Worm (Caenorhabditis elegans): ENCODE results near the gene srh-172.
A peak's percentile ranks its signal among the peaks of the same experiment; 100 is the strongest.

Gene srh-172

DNA sequence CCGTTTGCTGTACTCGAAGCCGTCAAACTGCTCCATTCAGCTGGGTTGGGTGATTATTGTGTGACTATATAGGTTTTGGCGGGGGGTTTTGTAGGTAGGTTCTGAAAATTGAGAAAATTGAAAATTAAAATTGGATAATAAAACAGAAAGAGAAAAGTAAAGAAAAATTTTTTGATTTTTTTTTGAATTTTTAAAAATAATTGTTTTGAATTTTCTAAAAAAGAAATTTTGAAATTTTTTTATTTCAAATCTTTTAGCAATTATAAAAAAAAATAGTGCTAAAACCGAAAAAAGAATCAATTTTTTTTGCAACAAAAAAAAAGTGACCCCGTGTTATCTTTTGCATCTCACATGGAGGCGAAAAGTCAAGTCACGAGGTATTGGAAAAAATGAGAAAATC, 45.5 kb downstream of the srh-172 start, which contains the start of gene unc-51:
TSS of gene unc-51 (minus strand) at position 101 of the 400 bp plus-strand sequence.
- no peak for TF ChIP-seq lsy-2 (tag; optimal IDR thresholded peaks at IDR 0.05)
- TF ChIP-seq nhr-25 (tag; optimal IDR thresholded peaks at IDR 0.05) = peak; percentile 9
- no peak for TF ChIP-seq blmp-1 (tag; optimal IDR thresholded peaks at IDR 0.05; ENCODE audit: insufficient read depth)
- no peak for TF ChIP-seq ceh-16 (tag; optimal IDR thresholded peaks at IDR 0.05)
- peak; percentile 28 for TF ChIP-seq crh-2 (tag; optimal IDR thresholded peaks at IDR 0.05)
- no peak for TF ChIP-seq ztf-4 (tag; optimal IDR thresholded peaks at IDR 0.05)
- TF ChIP-seq nhr-12 (tag; optimal IDR thresholded peaks at IDR 0.05) = no peak
- TF ChIP-seq gmeb-1 (tag; optimal IDR thresholded peaks at IDR 0.05) = peak; percentile 41

DNA sequence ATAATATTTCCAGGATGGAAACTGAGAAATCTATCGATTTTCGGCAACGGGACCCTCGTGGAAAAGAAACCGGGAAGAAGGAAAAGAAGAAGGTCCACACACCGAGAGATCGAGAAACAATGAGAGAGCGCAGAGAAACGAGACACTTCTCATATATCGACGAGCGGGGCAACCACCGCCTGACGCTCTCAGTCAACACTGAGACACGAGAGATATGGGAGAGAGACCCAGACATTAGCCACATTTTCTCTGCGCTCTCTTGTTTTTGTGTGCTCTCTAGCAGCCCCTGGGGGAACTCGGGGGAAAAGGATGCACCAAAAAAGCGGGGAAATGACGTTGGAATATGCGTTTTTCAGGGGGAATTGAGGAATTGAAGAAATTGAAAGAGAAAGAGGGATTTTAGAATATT, 46.9 kb downstream of the srh-172 start:
- TF ChIP-seq nhr-6 (tag; optimal IDR thresholded peaks at IDR 0.05) (peak; percentile 66), lin-13 (GFP tag; optimal IDR thresholded peaks at IDR 0.05) (peak; percentile 75), C34F6.9 (tag; optimal IDR thresholded peaks at IDR 0.05) (peak; percentile 89), ama-1 (optimal IDR thresholded peaks at IDR 0.05) (peak; percentile 28), lin-11 (tag; optimal IDR thresholded peaks at IDR 0.05) (peak; percentile 26), ceh-82 (tag; optimal IDR thresholded peaks at IDR 0.05) (no peak), egl-27 (tag; optimal IDR thresholded peaks at IDR 0.05) (peak; percentile 76), sma-9 (GFP tag; optimal IDR thresholded peaks at IDR 0.05) (peak; percentile 64), sma-9 (tag; optimal IDR thresholded peaks at IDR 0.05) (no peak), ztf-4 (tag; optimal IDR thresholded peaks at IDR 0.05) (peak; percentile 65), lsy-2 (tag; optimal IDR thresholded peaks at IDR 0.05) (peak; percentile 25 to 79), unc-55 (GFP tag; optimal IDR thresholded peaks at IDR 0.05) (peak; percentile 82), nhr-129 (tag; optimal IDR thresholded peaks at IDR 0.05) (peak; percentile 87), mdl-1 (tag; optimal IDR thresholded peaks at IDR 0.05) (peak; percentile 78 to 89), alr-1 (tag; optimal IDR thresholded peaks at IDR 0.05) (no peak), unc-62 (GFP tag; optimal IDR thresholded peaks at IDR 0.05) (no peak), nhr-23 (tag; optimal IDR thresholded peaks at IDR 0.05) (no peak), sma-3 (GFP tag; optimal IDR thresholded peaks at IDR 0.05) (peak; percentile 37), sem-4 (tag; optimal IDR thresholded peaks at IDR 0.05) (peak; percentile 73), unc-39 (tag; optimal IDR thresholded peaks at IDR 0.05) (no peak), fos-1 (tag; optimal IDR thresholded peaks at IDR 0.05) (peak; percentile 71), Y55F3AM.14 (GFP tag; optimal IDR thresholded peaks at IDR 0.05) (peak; percentile 41), gmeb-1 (tag; optimal IDR thresholded peaks at IDR 0.05) (peak; percentile 52), blmp-1 (tag; optimal IDR thresholded peaks at IDR 0.05; ENCODE audit: insufficient read depth) (no peak), crh-2 (tag; optimal IDR thresholded peaks at IDR 0.05) (peak; percentile 75), mab-5 (tag; optimal IDR thresholded peaks at IDR 0.05) (peak; percentile 71), skn-1 (tag; optimal IDR thresholded peaks at IDR 0.05) (no peak), zag-1 (tag; optimal IDR thresholded peaks at IDR 0.05) (peak; percentile 77), elt-3 (tag; optimal IDR thresholded peaks at IDR 0.05) (no peak), F13H6.1 (tag; optimal IDR thresholded peaks at IDR 0.05) (peak; percentile 88), R02D3.7 (tag; optimal IDR thresholded peaks at IDR 0.05) (no peak), nhr-25 (tag; optimal IDR thresholded peaks at IDR 0.05) (peak; percentile 2), snpc-4 (tag; optimal IDR thresholded peaks at IDR 0.05) (peak; percentile 55)

DNA sequence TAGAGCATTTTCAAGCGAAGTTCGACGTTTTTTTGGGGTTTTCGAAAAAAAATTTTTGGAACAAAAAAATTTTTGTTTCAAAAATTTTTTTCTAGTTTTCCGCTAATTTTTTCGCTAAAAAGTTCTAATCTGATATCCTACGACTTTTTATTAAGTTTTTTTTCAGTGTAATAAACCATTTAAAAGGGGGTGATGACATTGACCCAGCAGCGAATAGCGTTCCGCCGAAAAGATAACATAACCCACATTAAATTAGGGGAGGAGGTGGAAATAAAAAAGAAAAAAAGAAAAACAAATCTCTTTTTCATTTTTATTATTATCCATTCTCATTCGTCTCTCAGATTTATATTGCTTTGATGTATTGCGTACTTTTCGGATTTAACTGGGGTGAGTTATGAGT, 48.6 kb downstream of the srh-172 start, which contains the start of gene Y60A3A.23:
TSS of gene Y60A3A.23 (plus strand) at position 301 of the 400 bp plus-strand sequence.
- TF ChIP-seq lin-39 (tag; optimal IDR thresholded peaks at IDR 0.05) (no peak), unc-55 (GFP tag; optimal IDR thresholded peaks at IDR 0.05) (no peak), sma-3 (GFP tag; optimal IDR thresholded peaks at IDR 0.05) (no peak), fos-1 (tag; optimal IDR thresholded peaks at IDR 0.05) (no peak), ZK546.5 (tag; optimal IDR thresholded peaks at IDR 0.05) (no peak), peb-1 (tag; optimal IDR thresholded peaks at IDR 0.05) (no peak), ztf-11 (tag; optimal IDR thresholded peaks at IDR 0.05) (no peak), sma-9 (GFP tag; optimal IDR thresholded peaks at IDR 0.05) (no peak), sma-9 (tag; optimal IDR thresholded peaks at IDR 0.05) (no peak), mdl-1 (tag; optimal IDR thresholded peaks at IDR 0.05) (no peak), gmeb-1 (tag; optimal IDR thresholded peaks at IDR 0.05) (no peak), aly-2 (tag; optimal IDR thresholded peaks at IDR 0.05) (no peak), C34F6.9 (tag; optimal IDR thresholded peaks at IDR 0.05) (no peak), nhr-129 (tag; optimal IDR thresholded peaks at IDR 0.05) (no peak), nhr-12 (tag; optimal IDR thresholded peaks at IDR 0.05) (no peak), nhr-25 (tag; optimal IDR thresholded peaks at IDR 0.05) (no peak), zag-1 (tag; optimal IDR thresholded peaks at IDR 0.05) (no peak), sem-4 (tag; optimal IDR thresholded peaks at IDR 0.05) (no peak)
